Worm (Caenorhabditis elegans) whole organism, early embryonic: Measurements from ENCODE around the gene F16F9.1.

Source experiments
- B0310.2 ChIP-seq: sonication (generic microtip); optimal IDR thresholded peaks from 2 replicates; lab custom pipeline; 2016; ENCODE audit warnings: mild to moderate bottlenecking, missing genetic modification characterization, missing compliant biosample characterization
- F13C5.2 ChIP-seq: sonication (generic microtip); optimal IDR thresholded peaks from 2 replicates; lab custom pipeline; 2017; ENCODE audit warnings: mild to moderate bottlenecking, missing genetic modification characterization, inconsistent platforms, missing compliant biosample characterization
- aly-1 ChIP-seq: sonication (generic microtip); optimal IDR thresholded peaks from 2 replicates; lab custom pipeline; 2016; ENCODE audit warnings: missing genetic modification characterization, missing compliant biosample characterization
- ama-1 ChIP-seq: fragments of 150-350 bp; optimal IDR thresholded peaks from 2 replicates; lab custom pipeline; 2014
- ceh-13 ChIP-seq: fragments of 200-800 bp; sonication (Bioruptor generic); optimal IDR thresholded peaks from 2 replicates; lab custom pipeline; 2018; ENCODE audit warnings: mild to moderate bottlenecking, missing genetic modification characterization, missing compliant biosample characterization
- ceh-36 ChIP-seq: sonication (generic microtip); optimal IDR thresholded peaks from 2 replicates; lab custom pipeline; 2016; ENCODE audit warnings: missing genetic modification characterization, inconsistent platforms, missing compliant biosample characterization
- ets-7 ChIP-seq: sonication (generic microtip); optimal IDR thresholded peaks from 2 replicates; lab custom pipeline; 2016; ENCODE audit warnings: missing genotype, missing genetic modification characterization, missing compliant biosample characterization
- flt-1 ChIP-seq: fragments of 200-800 bp; sonication (Bioruptor generic); IDR thresholded peaks from 2 replicates; pipeline ENCODE4 v1.3.6; 2022; ENCODE audit warnings: missing genetic modification characterization, missing compliant biosample characterization
- hmbx-1 ChIP-seq: sonication (generic microtip); optimal IDR thresholded peaks from 2 replicates; lab custom pipeline; 2016; ENCODE audit warnings: mild to moderate bottlenecking, missing genetic modification characterization, missing compliant biosample characterization
- hmg-4 ChIP-seq: fragments of 200-800 bp; sonication (Bioruptor generic); optimal IDR thresholded peaks from 2 replicates; lab custom pipeline; 2018; ENCODE audit warnings: mild to moderate bottlenecking, missing genetic modification characterization, missing compliant biosample characterization
- hnd-1 ChIP-seq: sonication (generic microtip); optimal IDR thresholded peaks from 2 replicates; lab custom pipeline; 2016; ENCODE audit warnings: missing genetic modification characterization, missing compliant biosample characterization
- pes-1 ChIP-seq: fragments of 200-800 bp; sonication (Bioruptor generic); IDR thresholded peaks from 2 replicates; pipeline ENCODE4 v1.3.6; 2022; ENCODE audit warnings: missing genetic modification reagents, missing genetic modification characterization, missing compliant biosample characterization
- scrt-1 ChIP-seq: fragments of 200-800 bp; sonication (Bioruptor generic); IDR thresholded peaks from 2 replicates; pipeline ENCODE4 v1.3.6; 2022; ENCODE audit warnings: missing genetic modification characterization, missing compliant biosample characterization
- sea-1 ChIP-seq: fragments of 200-800 bp; sonication (Bioruptor generic); conservative IDR thresholded peaks from 2 replicates; pipeline ENCODE4 v1.3.6; 2022; ENCODE audit warnings: missing genetic modification characterization, missing compliant biosample characterization
- tbx-11 ChIP-seq: fragments of 200-800 bp; sonication (Bioruptor generic); IDR thresholded peaks from 2 replicates; pipeline ENCODE4 v1.3.6; 2022; ENCODE audit warnings: missing genetic modification characterization, missing compliant biosample characterization
- tbx-37 ChIP-seq: fragments of 200-800 bp; sonication (Bioruptor generic); conservative IDR thresholded peaks from 2 replicates; pipeline ENCODE4 v1.3.6; 2022; ENCODE audit warnings: missing genetic modification reagents, missing genetic modification characterization, missing compliant biosample characterization
- tra-4 ChIP-seq: sonication (generic microtip); optimal IDR thresholded peaks from 2 replicates; lab custom pipeline; 2017; ENCODE audit warnings: missing genetic modification characterization, missing compliant biosample characterization

Gene F16F9.1

ce11 chrX:8457314-8457713, 11.1 kb downstream of the F16F9.1 start, which contains the start of gene F16F9.3:
Gene F16F9.3 (plus strand): TSS chrX:8457614.
- TF ChIP-seq ceh-13 (GFP tag; lab: Kevin White, UChicago) (no peak), tra-4 (tag; lab: Kevin White, UChicago) (no peak), hmbx-1 (no peak), sea-1 (no peak), F13C5.2 (no peak), hmg-4 (GFP tag; lab: Kevin White, UChicago) (no peak), flt-1 (GFP tag; lab: Robert Waterston, UW) (no peak), pes-1 (GFP tag; lab: Robert Waterston, UW) (no peak), hnd-1 (tag; lab: Kevin White, UChicago) (no peak), tbx-37 (GFP tag; lab: Robert Waterston, UW) (no peak), B0310.2 (tag; lab: Kevin White, UChicago) (no peak), aly-1 (tag; lab: Kevin White, UChicago) (no peak), ceh-36 (no peak), scrt-1 (GFP tag; lab: Robert Waterston, UW) (no peak), tbx-11 (GFP tag; lab: Robert Waterston, UW) (no peak), ets-7 (tag; lab: Kevin White, UChicago) (no peak), ama-1 (no peak)

- TF ChIP-seq tbx-11 (GFP tag; lab: Robert Waterston, UW) (no peak), ceh-36 (no peak), ceh-13 (GFP tag; lab: Kevin White, UChicago) (no peak), pes-1 (GFP tag; lab: Robert Waterston, UW) (no peak), ama-1 (no peak), F13C5.2 (no peak), tra-4 (tag; lab: Kevin White, UChicago) (no peak), hmg-4 (GFP tag; lab: Kevin White, UChicago) (no peak), B0310.2 (tag; lab: Kevin White, UChicago) (no peak), tbx-37 (GFP tag; lab: Robert Waterston, UW) (no peak), scrt-1 (GFP tag; lab: Robert Waterston, UW) (no peak), sea-1 (no peak)
These were observed 13.6 kb downstream of the F16F9.1 start for ce11 chrX:8459789-8460188.

DNA sequence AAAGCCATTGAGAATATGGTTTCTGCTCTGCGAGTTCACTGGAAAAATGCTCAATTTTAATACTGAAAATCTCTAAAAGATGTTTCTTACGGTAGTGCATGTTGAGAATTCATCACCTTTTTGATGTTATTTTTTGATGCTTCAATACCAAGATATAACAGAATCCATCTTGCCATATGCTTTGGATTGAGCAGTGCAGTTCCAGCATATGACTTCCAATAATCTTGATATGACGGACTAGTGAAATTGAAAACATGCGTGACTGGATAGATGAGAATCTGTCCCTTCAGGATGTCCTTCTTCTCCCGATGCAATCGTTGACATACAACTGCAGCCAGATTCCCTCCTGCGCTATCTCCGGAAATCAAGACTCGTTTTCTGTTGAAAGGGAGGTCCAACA, 14.8 kb downstream of the F16F9.1 start:
- TF ChIP-seq ets-7 (tag; lab: Kevin White, UChicago) = no peak

DNA sequence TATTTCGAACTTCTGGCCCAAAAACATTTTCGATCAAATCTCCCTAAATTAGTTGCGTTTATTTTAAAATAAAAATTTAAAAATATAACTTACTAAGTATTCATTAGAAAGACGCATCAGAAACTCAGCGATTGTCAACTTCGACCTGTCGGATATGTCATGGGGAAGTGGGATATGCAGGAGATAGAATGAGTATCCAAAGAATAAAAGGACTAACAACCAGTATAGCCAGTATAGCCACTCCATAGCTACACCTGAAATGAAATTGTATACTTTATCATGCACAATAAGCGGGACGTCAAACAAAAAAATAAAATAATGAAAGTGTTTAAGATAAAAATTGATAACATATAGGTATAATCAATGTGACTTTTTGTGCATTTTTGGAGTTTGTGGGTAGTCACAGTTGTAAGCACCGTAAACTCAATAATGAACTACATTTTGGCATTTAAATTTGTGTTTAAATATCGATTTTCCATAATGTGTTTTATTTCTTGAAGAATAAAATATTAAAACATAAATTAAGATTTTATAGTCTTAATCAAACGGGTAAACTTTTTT, 17.0 kb downstream of the F16F9.1 start, which contains the start of gene F16F9.4:
Gene F16F9.4, minus strand, starts transcription at position 276 of the 561 bp plus-strand sequence.
- TF ChIP-seq flt-1 (GFP tag; lab: Robert Waterston, UW) (no peak), tbx-37 (GFP tag; lab: Robert Waterston, UW) (no peak), ets-7 (tag; lab: Kevin White, UChicago) (no peak), ama-1 (no peak), hmbx-1 (no peak), B0310.2 (tag; lab: Kevin White, UChicago) (no peak), hmg-4 (GFP tag; lab: Kevin White, UChicago) (no peak), tbx-11 (GFP tag; lab: Robert Waterston, UW) (no peak), aly-1 (tag; lab: Kevin White, UChicago) (no peak), pes-1 (GFP tag; lab: Robert Waterston, UW) (no peak), hnd-1 (tag; lab: Kevin White, UChicago) (no peak), F13C5.2 (no peak), sea-1 (no peak), tra-4 (tag; lab: Kevin White, UChicago) (no peak)

DNA sequence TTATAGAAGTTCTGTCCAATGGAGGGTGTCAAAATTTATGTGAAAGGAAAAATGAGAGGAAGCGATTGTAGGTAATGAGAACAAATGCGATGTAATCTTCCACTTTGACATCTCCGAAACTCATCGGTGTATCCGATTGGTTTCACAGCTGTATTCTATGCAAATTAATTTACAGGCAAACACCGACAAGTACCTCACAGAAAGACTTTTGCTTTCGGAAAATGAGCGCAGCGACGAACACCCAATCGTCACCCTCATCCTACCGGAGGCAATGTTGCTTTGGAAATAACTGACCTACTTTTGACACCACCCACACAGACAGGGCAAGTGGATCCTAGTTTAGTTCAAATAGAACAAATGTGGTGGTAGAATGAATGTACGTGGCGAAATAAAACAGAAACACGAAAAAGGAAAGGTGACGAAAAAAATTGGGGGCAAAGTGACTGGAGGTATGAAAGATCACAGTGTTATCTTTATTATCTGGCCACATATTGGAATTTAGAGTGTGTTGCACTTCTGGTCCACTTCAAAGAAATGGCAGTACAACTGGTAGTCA, 17.8 kb downstream of the F16F9.1 start:
- no peak for TF ChIP-seq ets-7 (tag; lab: Kevin White, UChicago)
- TF ChIP-seq ama-1 = no peak
- TF ChIP-seq hmbx-1 = no peak
- TF ChIP-seq B0310.2 (tag; lab: Kevin White, UChicago) = no peak
- no peak for TF ChIP-seq flt-1 (GFP tag; lab: Robert Waterston, UW)
- TF ChIP-seq ceh-13 (GFP tag; lab: Kevin White, UChicago) = no peak
- TF ChIP-seq scrt-1 (GFP tag; lab: Robert Waterston, UW) = no peak
- TF ChIP-seq aly-1 (tag; lab: Kevin White, UChicago) = no peak
- no peak for TF ChIP-seq sea-1
- TF ChIP-seq pes-1 (GFP tag; lab: Robert Waterston, UW) = no peak
- no peak for TF ChIP-seq tra-4 (tag; lab: Kevin White, UChicago)
- TF ChIP-seq tbx-11 (GFP tag; lab: Robert Waterston, UW) = no peak
- no peak for TF ChIP-seq F13C5.2
- no peak for TF ChIP-seq hmg-4 (GFP tag; lab: Kevin White, UChicago)
- TF ChIP-seq hnd-1 (tag; lab: Kevin White, UChicago) = no peak
- TF ChIP-seq ceh-36 = no peak
- no peak for TF ChIP-seq tbx-37 (GFP tag; lab: Robert Waterston, UW)

DNA sequence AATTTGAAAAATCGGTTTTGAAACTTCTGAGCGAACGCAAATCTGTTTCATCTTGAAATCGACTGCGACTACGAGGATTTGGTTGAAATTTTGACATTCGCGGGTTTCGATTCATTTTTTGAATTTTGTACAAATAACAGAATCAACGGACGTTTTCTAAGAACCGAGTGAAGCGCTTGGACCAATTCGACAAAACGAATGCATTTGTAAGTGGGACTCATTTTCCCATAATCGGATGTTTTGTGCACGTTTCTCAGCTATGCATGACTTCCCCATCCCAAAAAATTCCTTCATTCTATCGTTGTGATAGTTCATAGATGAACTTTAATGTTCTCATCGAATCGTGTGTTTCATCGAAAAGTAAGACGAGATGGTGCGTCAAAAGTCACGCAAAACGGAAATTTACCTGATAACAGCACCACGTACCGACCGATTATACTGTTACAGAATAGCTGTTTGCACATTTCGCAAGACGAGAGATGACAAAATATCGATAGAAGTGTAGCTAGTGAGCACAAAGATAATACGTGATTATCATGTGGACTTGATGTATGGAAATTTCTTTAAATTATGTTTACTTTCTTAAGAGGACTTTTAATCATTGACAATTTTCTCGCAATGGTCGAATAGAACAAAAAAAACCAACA, 24.0 kb downstream of the F16F9.1 start, which contains the start of gene mec-10:
Gene mec-10, minus strand, starts transcription at position 189 of the 647 bp plus-strand sequence.
- no peak for TF ChIP-seq B0310.2 (tag; lab: Kevin White, UChicago)
- no peak for TF ChIP-seq hnd-1 (tag; lab: Kevin White, UChicago)
- TF ChIP-seq ama-1 = no peak
- no peak for TF ChIP-seq aly-1 (tag; lab: Kevin White, UChicago)
- no peak for TF ChIP-seq tra-4 (tag; lab: Kevin White, UChicago)
- TF ChIP-seq tbx-11 (GFP tag; lab: Robert Waterston, UW) = no peak
- TF ChIP-seq F13C5.2 = no peak
- TF ChIP-seq hmg-4 (GFP tag; lab: Kevin White, UChicago) = no peak
- no peak for TF ChIP-seq hmbx-1
- no peak for TF ChIP-seq ceh-36
- TF ChIP-seq ceh-13 (GFP tag; lab: Kevin White, UChicago) = no peak
- no peak for TF ChIP-seq flt-1 (GFP tag; lab: Robert Waterston, UW)
- TF ChIP-seq sea-1 = no peak
- no peak for TF ChIP-seq scrt-1 (GFP tag; lab: Robert Waterston, UW)
